Worm (Caenorhabditis elegans): ENCODE data around the gene F46F2.3.

Gene F46F2.3

DNA sequence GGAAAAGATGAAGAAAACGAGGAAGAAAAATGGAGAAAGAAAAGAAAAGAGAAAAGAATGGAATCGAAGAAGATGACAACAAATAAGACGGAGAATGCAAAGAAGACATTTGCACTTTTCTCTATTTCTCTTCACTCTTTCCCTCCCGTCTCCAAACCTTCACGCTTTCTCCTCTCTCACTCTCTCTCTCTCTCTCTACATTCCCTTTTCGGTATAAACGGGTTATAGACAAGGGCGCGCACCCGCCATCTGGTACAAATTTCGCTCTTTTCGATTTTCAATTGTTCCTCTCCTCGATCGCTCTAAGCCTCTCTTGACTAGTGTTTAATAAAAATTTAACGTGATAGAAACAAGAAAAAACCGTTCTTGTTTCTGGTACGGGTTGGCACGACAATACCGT, 16.7 kb upstream of the F46F2.3 start (continued):
- TF ChIP-seq ztf-11 (tag; optimal IDR thresholded peaks at IDR 0.05), result no peak
- TF ChIP-seq nhr-84 (tag; optimal IDR thresholded peaks at IDR 0.05), result no peak
- no peak for TF ChIP-seq C34B4.2 (tag; optimal IDR thresholded peaks at IDR 0.05)
- TF ChIP-seq nhr-90 (tag; optimal IDR thresholded peaks at IDR 0.05; ENCODE audit: poor library complexity), result peak; percentile 35
- TF ChIP-seq nhr-85 (tag), result peak; percentile 97
- TF ChIP-seq unc-130 (tag; optimal IDR thresholded peaks at IDR 0.05), result peak; percentile 26
- no peak for TF ChIP-seq nhr-76 (tag; optimal IDR thresholded peaks at IDR 0.05)
- TF ChIP-seq grh-1 (GFP tag; IDR thresholded peaks at IDR 0.05), result peak; percentile 82
- TF ChIP-seq nhr-11 (tag; optimal IDR thresholded peaks at IDR 0.05), result peak; percentile 0
- TF ChIP-seq nhr-237 (tag; optimal IDR thresholded peaks at IDR 0.05), result peak; percentile 43
- no peak for TF ChIP-seq lin-15B (tag; optimal IDR thresholded peaks at IDR 0.05)
- TF ChIP-seq lin-14 (GFP tag; optimal IDR thresholded peaks at IDR 0.05), result peak; percentile 95
- peak; percentile 44 for TF ChIP-seq jun-1 (tag; optimal IDR thresholded peaks at IDR 0.05)
- TF ChIP-seq blmp-1 (tag; optimal IDR thresholded peaks at IDR 0.05), result peak; percentile 100
- no peak for TF ChIP-seq ceh-63 (GFP tag; optimal IDR thresholded peaks at IDR 0.05)
- TF ChIP-seq vab-15 (tag; optimal IDR thresholded peaks at IDR 0.05), result no peak
- TF ChIP-seq hpl-2 (GFP tag; optimal IDR thresholded peaks at IDR 0.05), result no peak
- peak; percentile 58 for TF ChIP-seq skn-1 (tag; optimal IDR thresholded peaks at IDR 0.05)
- no peak for TF ChIP-seq alr-1 (tag; optimal IDR thresholded peaks at IDR 0.05; ENCODE audit: borderline replicate concordance)
- peak; percentile 1 for TF ChIP-seq egl-13 (tag; optimal IDR thresholded peaks at IDR 0.05)
- TF ChIP-seq mab-9 (GFP tag; IDR thresholded peaks at IDR 0.05), result no peak
- TF ChIP-seq efl-1 (optimal IDR thresholded peaks at IDR 0.05), result peak; percentile 48 to 68
- peak in 1 of 2 experiments; percentile 92 for TF ChIP-seq efl-1 (GFP tag; optimal IDR thresholded peaks at IDR 0.05 in 1 of 2)
- peak; percentile 57 for TF ChIP-seq nhr-19 (GFP tag; conservative IDR thresholded peaks at IDR 0.05)
- TF ChIP-seq C16A3.4 (tag; optimal IDR thresholded peaks at IDR 0.05), result peak; percentile 73
- TF ChIP-seq nhr-28 (tag; optimal IDR thresholded peaks at IDR 0.05), result no peak
- TF ChIP-seq swsn-7 (tag; optimal IDR thresholded peaks at IDR 0.05), result peak; percentile 61
- TF ChIP-seq pax-3 (tag; optimal IDR thresholded peaks at IDR 0.05), result no peak
- TF ChIP-seq fkh-8 (tag; optimal IDR thresholded peaks at IDR 0.05), result no peak
- no peak for TF ChIP-seq aha-1 (tag; optimal IDR thresholded peaks at IDR 0.05)
- TF ChIP-seq fkh-4 (tag; optimal IDR thresholded peaks at IDR 0.05; ENCODE audit: borderline replicate concordance), result no peak
- peak; percentile 86 for TF ChIP-seq snu-23 (GFP tag; optimal IDR thresholded peaks at IDR 0.05)
- peak; percentile 70 for TF ChIP-seq tbx-2 (tag; optimal IDR thresholded peaks at IDR 0.05)
- TF ChIP-seq sox-4 (tag; optimal IDR thresholded peaks at IDR 0.05), result no peak
- no peak for TF ChIP-seq F16B12.6 (tag; optimal IDR thresholded peaks at IDR 0.05)
- TF ChIP-seq zag-1 (tag; optimal IDR thresholded peaks at IDR 0.05), result peak; percentile 65
- TF ChIP-seq zip-4 (GFP tag; optimal IDR thresholded peaks at IDR 0.05), result no peak
- no peak for TF ChIP-seq unc-30 (tag; optimal IDR thresholded peaks at IDR 0.05)
- TF ChIP-seq unc-86 (tag; optimal IDR thresholded peaks at IDR 0.05), result peak; percentile 8
- no peak for TF ChIP-seq unc-62 (GFP tag; optimal IDR thresholded peaks at IDR 0.05)
- TF ChIP-seq snpc-4 (tag; optimal IDR thresholded peaks at IDR 0.05), result no peak
- TF ChIP-seq egl-27 (tag; optimal IDR thresholded peaks at IDR 0.05), result peak; percentile 71 to 91
- no peak for TF ChIP-seq efl-3 (GFP tag; optimal IDR thresholded peaks at IDR 0.05)
- TF ChIP-seq lsy-2 (tag; optimal IDR thresholded peaks at IDR 0.05), result peak; percentile 27 to 84
- TF ChIP-seq aly-2 (tag; optimal IDR thresholded peaks at IDR 0.05), result no peak
- TF ChIP-seq Y116A8C.19 (tag; optimal IDR thresholded peaks at IDR 0.05; ENCODE audit: borderline replicate concordance), result no peak
- no peak for TF ChIP-seq pqm-1 (tag; optimal IDR thresholded peaks at IDR 0.05)
- peak; percentile 41 for TF ChIP-seq irx-1 (tag; optimal IDR thresholded peaks at IDR 0.05)
- TF ChIP-seq nhr-20 (tag; optimal IDR thresholded peaks at IDR 0.05), result peak; percentile 83
- peak; percentile 54 to 75 (median 64) for TF ChIP-seq ceh-82 (tag; optimal IDR thresholded peaks at IDR 0.05)
- TF ChIP-seq ces-1 (GFP tag; optimal IDR thresholded peaks at IDR 0.05), result peak; percentile 70
- TF ChIP-seq fos-1 (tag; optimal IDR thresholded peaks at IDR 0.05), result peak; percentile 64
- no peak for TF ChIP-seq C04F5.9 (tag; optimal IDR thresholded peaks at IDR 0.05)
- TF ChIP-seq nhr-77 (tag; optimal IDR thresholded peaks at IDR 0.05), result peak; percentile 52
- TF ChIP-seq dsc-1 (tag; optimal IDR thresholded peaks at IDR 0.05), result peak; percentile 72
